Fruit fly (Drosophila melanogaster): ENCODE measurements around the gene grnd.

DNA sequence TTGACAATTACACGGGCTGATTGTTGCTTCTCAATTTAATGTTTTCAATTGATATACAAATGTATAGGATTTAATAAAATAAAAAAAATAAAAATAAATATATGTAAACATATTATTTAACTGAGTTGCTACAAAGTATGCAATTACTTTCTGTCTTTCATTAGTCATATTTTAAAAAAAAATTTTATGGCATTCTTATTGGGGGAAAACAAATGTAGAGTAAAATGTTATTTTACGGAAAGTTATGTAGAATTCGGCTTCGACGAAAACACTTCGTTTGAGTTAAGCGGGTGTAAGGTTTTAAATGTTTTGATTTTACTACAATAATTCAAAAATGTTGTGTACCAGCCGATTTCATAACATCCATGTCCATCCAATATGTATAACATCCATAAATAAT lies 28.2 kb downstream of the grnd start:
- TF ChIP-seq CG6854 (GFP tag; optimal IDR thresholded peaks at IDR 0.05) (no peak), dac (GFP tag; optimal IDR thresholded peaks at IDR 0.05) (no peak), Blimp-1 (GFP tag; optimal IDR thresholded peaks at IDR 0.05) (no peak), fd85E (GFP tag; optimal IDR thresholded peaks at IDR 0.05) (no peak), CG11762 (GFP tag; optimal IDR thresholded peaks at IDR 0.05; ENCODE audit: insufficient read depth) (no peak)

Measured in whole organism, prepupa.